Worm (Caenorhabditis elegans) whole organism, early embryonic: Measurements from ENCODE around the gene ptr-3.

Experiments
- B0310.2 ChIP-seq: sonication (generic microtip); optimal IDR thresholded peaks from 2 replicates; lab custom pipeline; 2016; ENCODE audit warnings: mild to moderate bottlenecking, missing genetic modification characterization, missing compliant biosample characterization
- ama-1 ChIP-seq: fragments of 150-350 bp; optimal IDR thresholded peaks from 2 replicates; lab custom pipeline; 2014
- ceh-36 ChIP-seq: sonication (generic microtip); optimal IDR thresholded peaks from 2 replicates; lab custom pipeline; 2016; ENCODE audit warnings: missing genetic modification characterization, inconsistent platforms, missing compliant biosample characterization
- hmbx-1 ChIP-seq: sonication (generic microtip); optimal IDR thresholded peaks from 2 replicates; lab custom pipeline; 2016; ENCODE audit warnings: mild to moderate bottlenecking, missing genetic modification characterization, missing compliant biosample characterization
- tbx-11 ChIP-seq: fragments of 200-800 bp; sonication (Bioruptor generic); IDR thresholded peaks from 2 replicates; pipeline ENCODE4 v1.3.6; 2022; ENCODE audit warnings: missing genetic modification characterization, missing compliant biosample characterization

DNA sequence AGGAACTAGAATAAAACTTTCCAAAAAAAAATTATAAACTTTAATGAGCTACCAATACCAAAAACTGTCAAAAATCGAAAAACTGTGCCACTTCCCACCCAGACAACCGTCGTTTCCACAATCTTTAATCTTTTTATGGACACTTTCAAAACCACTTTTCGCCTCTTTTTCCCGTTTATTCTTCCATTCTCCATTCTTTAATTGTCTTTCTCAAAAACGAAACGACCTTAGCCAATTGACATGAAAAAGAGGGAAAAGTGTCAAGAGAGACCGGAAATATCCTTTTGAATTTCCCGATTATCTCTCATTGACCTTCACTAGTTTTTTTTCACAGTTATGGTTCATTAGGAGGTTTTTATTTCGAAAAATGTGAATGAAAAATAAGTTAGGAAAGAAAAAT is 4.2 kb upstream of the ptr-3 start:
- TF ChIP-seq B0310.2 (no peak), ceh-36 (tag; lab: Kevin White, UChicago) (no peak), ama-1 (lab: Kevin White, UChicago) (no peak), tbx-11 (GFP tag; lab: Robert Waterston, UW) (no peak), hmbx-1 (tag; lab: Kevin White, UChicago) (no peak)
